Fruit fly (Drosophila melanogaster) S2 (cell line): ENCODE measurements around the gene CG14323.

Experiments used
- CG8478 ChIP-seq: fragments of >200 bp; optimal IDR thresholded peaks from 2 replicates; lab custom pipeline; 2018
- CTCF ChIP-seq, 2 experiments: fragments of >200 bp; optimal IDR thresholded peaks; 2 replicates each; lab custom pipeline; 2018

DNA sequence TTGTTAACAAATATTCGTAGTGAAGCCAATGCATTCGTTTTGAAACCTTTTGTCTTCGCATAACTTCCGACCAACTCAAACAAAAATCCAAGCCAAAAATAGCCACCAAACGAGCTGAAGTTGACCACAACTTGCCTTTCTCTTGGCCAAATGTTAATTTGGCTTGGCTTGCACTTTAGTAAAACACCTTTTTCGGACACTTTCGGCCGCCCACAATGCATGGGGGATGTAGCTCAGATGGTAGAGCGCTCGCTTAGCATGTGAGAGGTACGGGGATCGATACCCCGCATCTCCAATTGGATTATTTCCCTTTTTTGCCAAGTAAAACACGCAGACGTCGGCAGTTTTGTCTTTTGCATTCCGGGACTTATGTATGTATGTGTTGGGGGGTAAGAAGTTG is 35.0 kb upstream of the CG14323 start:
- no peak for TF ChIP-seq CG8478 (lab: Kevin White, UChicago)
- TF ChIP-seq CTCF (optimal IDR thresholded peaks at IDR 0.05; lab: Kevin White, UChicago) = no peak
